Worm (Caenorhabditis elegans) whole organism, L2 larva: ENCODE results near the gene tbx-2.

Experiments
- F13H6.1 ChIP-seq: sonication (generic microtip); optimal IDR thresholded peaks from 2 replicates; lab custom pipeline; 2016; ENCODE audit warnings: missing genetic modification characterization, missing compliant biosample characterization
- Y55F3AM.14 ChIP-seq: fragments of 200-800 bp; sonication (Bioruptor generic); optimal IDR thresholded peaks from 2 replicates; lab custom pipeline; 2018; ENCODE audit warnings: mild to moderate bottlenecking, missing genetic modification characterization, missing compliant biosample characterization
- ZK546.5 ChIP-seq: sonication (generic microtip); optimal IDR thresholded peaks from 2 replicates; lab custom pipeline; 2017; ENCODE audit warnings: missing biosample characterization, missing genetic modification characterization
- ama-1 ChIP-seq: fragments of 150-350 bp; optimal IDR thresholded peaks from 2 replicates; lab custom pipeline; 2018; ENCODE audit warnings: inconsistent platforms
- blmp-1 ChIP-seq: sonication (generic microtip); optimal IDR thresholded peaks from 2 replicates; lab custom pipeline; 2017; ENCODE audit warnings: missing genetic modification characterization, mild to moderate bottlenecking, missing compliant biosample characterization, antibody characterized with exemption, moderate library complexity; ENCODE audit not compliant: insufficient read depth
- ceh-16 ChIP-seq: fragments of 150-350 bp; optimal IDR thresholded peaks from 2 replicates; lab custom pipeline; 2014; ENCODE audit warnings: missing biosample characterization, missing genetic modification characterization
- ceh-82 ChIP-seq: fragments of 150-350 bp; optimal IDR thresholded peaks from 2 replicates; lab custom pipeline; 2014; ENCODE audit warnings: missing biosample characterization, missing genetic modification characterization
- crh-2 ChIP-seq: sonication (generic microtip); optimal IDR thresholded peaks from 2 replicates; lab custom pipeline; 2017; ENCODE audit warnings: missing biosample characterization, missing genetic modification characterization
- egl-27 ChIP-seq: sonication (generic microtip); optimal IDR thresholded peaks from 3 replicates; lab custom pipeline; 2017; ENCODE audit warnings: missing biosample characterization, missing genetic modification reagents, missing genetic modification characterization
- elt-3 ChIP-seq: sonication (generic microtip); optimal IDR thresholded peaks from 2 replicates; lab custom pipeline; 2017; ENCODE audit warnings: missing biosample characterization, missing genetic modification characterization
- fos-1 ChIP-seq: fragments of 150-350 bp; optimal IDR thresholded peaks from 2 replicates; lab custom pipeline; 2014; ENCODE audit warnings: missing biosample characterization, missing genetic modification characterization
- lin-11 ChIP-seq: fragments of 150-350 bp; sonication (generic microtip); optimal IDR thresholded peaks from 2 replicates; lab custom pipeline; 2014; ENCODE audit warnings: missing biosample characterization, missing genetic modification characterization, inconsistent platforms, mixed read lengths
- lin-13 ChIP-seq: fragments of 150-350 bp; optimal IDR thresholded peaks from 2 replicates; lab custom pipeline; 2014; ENCODE audit warnings: missing biosample characterization, missing genetic modification reagents, missing genetic modification characterization
- lin-39 ChIP-seq: fragments of 150-350 bp; optimal IDR thresholded peaks from 2 replicates; lab custom pipeline; 2014; ENCODE audit warnings: missing biosample characterization, missing genetic modification reagents, missing genetic modification characterization
- lsy-2 ChIP-seq, 2 experiments: fragments of 150-350 bp in 1 of 2; sonication (generic microtip) in 1 of 2; optimal IDR thresholded peaks; 2 replicates each; lab custom pipeline; 2014 to 2017; ENCODE audit warnings: missing biosample characterization in 2 of 2, missing genetic modification characterization in 2 of 2
- mbf-1 ChIP-seq: sonication (generic microtip); optimal IDR thresholded peaks from 2 replicates; lab custom pipeline; 2017; ENCODE audit warnings: missing biosample characterization, missing genetic modification characterization
- mdl-1 ChIP-seq, 2 experiments: fragments of 150-350 bp in 1 of 2; sonication (generic microtip) in 1 of 2; optimal IDR thresholded peaks; 2 replicates each; lab custom pipeline; 2017; ENCODE audit warnings: missing biosample characterization in 2 of 2, missing genetic modification characterization in 2 of 2
- nhr-10 ChIP-seq: sonication (generic microtip); optimal IDR thresholded peaks from 2 replicates; lab custom pipeline; 2017; ENCODE audit warnings: missing biosample characterization, missing genetic modification characterization
- nhr-12 ChIP-seq: fragments of 150-350 bp; optimal IDR thresholded peaks from 2 replicates; lab custom pipeline; 2014; ENCODE audit warnings: missing biosample characterization, missing genetic modification characterization
- nhr-129 ChIP-seq: fragments of 150-350 bp; optimal IDR thresholded peaks from 2 replicates; lab custom pipeline; 2014; ENCODE audit warnings: missing biosample characterization, missing genetic modification characterization
- nhr-21 ChIP-seq: fragments of 150-350 bp; optimal IDR thresholded peaks from 2 replicates; lab custom pipeline; 2014; ENCODE audit warnings: missing biosample characterization, missing genetic modification characterization
- nhr-23 ChIP-seq: fragments of 150-350 bp; optimal IDR thresholded peaks from 2 replicates; lab custom pipeline; 2014; ENCODE audit warnings: missing biosample characterization, missing genetic modification reagents, missing genetic modification characterization
- nhr-237 ChIP-seq: fragments of 150-350 bp; optimal IDR thresholded peaks from 2 replicates; lab custom pipeline; 2014; ENCODE audit warnings: missing biosample characterization, missing genetic modification characterization
- nhr-25 ChIP-seq: fragments of 150-350 bp; sonication (generic microtip); optimal IDR thresholded peaks from 3 replicates; lab custom pipeline; 2014; ENCODE audit warnings: missing biosample characterization, missing genetic modification characterization
- nhr-6 ChIP-seq: fragments of 150-350 bp; optimal IDR thresholded peaks from 2 replicates; lab custom pipeline; 2014; ENCODE audit warnings: missing biosample characterization, missing genetic modification characterization
- peb-1 ChIP-seq: fragments of 150-350 bp; optimal IDR thresholded peaks from 2 replicates; lab custom pipeline; 2014; ENCODE audit warnings: missing biosample characterization, missing genetic modification characterization
- skn-1 ChIP-seq: sonication (generic microtip); optimal IDR thresholded peaks from 2 replicates; lab custom pipeline; 2017; ENCODE audit warnings: missing biosample characterization, missing genetic modification characterization
- sma-3 ChIP-seq: sonication (generic microtip); optimal IDR thresholded peaks from 2 replicates; lab custom pipeline; 2016; ENCODE audit warnings: missing genetic modification reagents, missing genetic modification characterization, missing compliant biosample characterization
- sma-9 ChIP-seq, 2 experiments: fragments of 150-350 bp in 1 of 2; sonication (generic microtip) in 1 of 2; optimal IDR thresholded peaks; 2 replicates each; lab custom pipeline; 2014 to 2016; ENCODE audit warnings: missing genetic modification characterization in 2 of 2, mild to moderate bottlenecking in 1 of 2, missing biosample characterization in 1 of 2, missing compliant biosample characterization in 1 of 2, missing genetic modification reagents in 1 of 2, moderate library complexity in 1 of 2
- snpc-4 ChIP-seq: fragments of 150-350 bp; optimal IDR thresholded peaks from 2 replicates; lab custom pipeline; 2014; ENCODE audit warnings: missing biosample characterization, missing genetic modification characterization
- unc-39 ChIP-seq: fragments of 150-350 bp; optimal IDR thresholded peaks from 2 replicates; lab custom pipeline; 2014; ENCODE audit warnings: missing biosample characterization, missing genetic modification characterization
- unc-55 ChIP-seq: fragments of 150-350 bp; sonication (generic microtip); optimal IDR thresholded peaks from 3 replicates; lab custom pipeline; 2014; ENCODE audit warnings: missing biosample characterization, missing genetic modification reagents, missing genetic modification characterization
- unc-62 ChIP-seq: fragments of 150-350 bp; optimal IDR thresholded peaks from 2 replicates; lab custom pipeline; 2014; ENCODE audit warnings: missing biosample characterization, missing genetic modification reagents, missing genetic modification characterization
- ztf-1 ChIP-seq: fragments of 200-800 bp; sonication (Bioruptor generic); conservative IDR thresholded peaks from 2 replicates; pipeline ENCODE4 v1.3.6; 2022; ENCODE audit warnings: missing genetic modification characterization, missing compliant biosample characterization
- ztf-11 ChIP-seq: sonication (generic microtip); optimal IDR thresholded peaks from 2 replicates; lab custom pipeline; 2017; ENCODE audit warnings: missing biosample characterization, missing genetic modification characterization
- ztf-4 ChIP-seq: fragments of 150-350 bp; optimal IDR thresholded peaks from 2 replicates; lab custom pipeline; 2014; ENCODE audit warnings: missing biosample characterization, missing genetic modification characterization

tbx-2 gene

DNA sequence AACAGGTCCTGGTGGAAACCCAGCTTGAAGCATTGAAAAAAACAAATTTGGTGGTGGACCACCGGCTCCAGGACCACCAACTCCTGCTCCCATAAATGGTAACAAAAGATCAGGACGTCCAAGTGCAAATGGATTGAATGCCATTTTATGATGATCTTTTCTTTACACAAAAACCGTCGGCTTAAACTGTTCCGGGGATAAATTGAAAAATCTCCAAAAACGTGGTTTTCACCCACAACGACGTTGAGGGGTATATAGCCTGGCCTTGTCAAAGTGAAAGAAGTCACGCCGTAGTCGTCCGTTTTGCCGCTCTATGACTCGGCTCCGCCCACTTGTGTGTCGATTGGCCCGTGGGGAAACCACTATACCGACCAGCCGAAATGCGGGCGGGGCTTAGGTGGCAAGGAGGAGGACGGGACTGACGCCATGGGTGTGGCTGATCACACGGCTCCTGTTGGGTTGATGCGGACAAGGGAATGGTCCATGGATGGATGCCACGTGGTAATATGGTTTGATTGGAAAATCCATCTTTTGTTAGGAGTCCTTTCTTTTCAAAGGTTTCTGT is at the start of gene tbx-2:
Gene tbx-2, minus strand, starts transcription at position 264 of the 565 bp plus-strand sequence.
- no peak for TF ChIP-seq unc-39 (tag; lab: Kevin White, UChicago)
- TF ChIP-seq lsy-2 (tag; optimal IDR thresholded peaks at IDR 0.05; lab: Kevin White, UChicago), result peak in 1 of 2 experiments; percentile 46
- TF ChIP-seq, all 48 proteins: peak for 1

DNA sequence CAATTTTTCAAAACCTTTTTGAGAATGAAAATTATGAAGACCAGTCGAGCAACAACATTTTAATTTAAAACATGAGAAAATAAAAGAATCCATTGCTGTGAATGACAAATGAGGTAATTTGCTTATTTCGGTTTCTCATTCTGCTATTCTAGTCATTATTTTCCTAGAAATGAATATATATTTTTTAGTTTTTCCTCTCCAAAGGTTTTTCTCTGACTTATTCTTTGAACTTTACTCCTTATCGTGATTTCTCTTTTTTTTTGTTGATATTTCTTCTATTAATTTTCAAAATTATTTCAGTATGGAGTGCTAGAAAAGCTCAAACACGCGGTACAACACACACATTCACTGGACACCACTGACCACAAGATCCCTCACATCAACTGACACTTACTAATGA is 49.5 kb upstream of the tbx-2 start, which contains the start of gene pup-2:
Gene pup-2, plus strand, starts transcription at position 301 of the 400 bp plus-strand sequence.
- no peak for TF ChIP-seq nhr-25
- no peak for TF ChIP-seq ceh-82 (tag; lab: Kevin White, UChicago)
- no peak for TF ChIP-seq unc-62
- no peak for TF ChIP-seq nhr-10 (tag; lab: Kevin White, UChicago)
- TF ChIP-seq sma-3, result no peak
- TF ChIP-seq nhr-12 (tag; lab: Kevin White, UChicago), result no peak
- no peak for TF ChIP-seq crh-2
- TF ChIP-seq ama-1 (lab: Kevin White, UChicago), result no peak
- no peak for TF ChIP-seq ztf-4 (tag; lab: Kevin White, UChicago)
- no peak for TF ChIP-seq blmp-1 (tag; lab: Kevin White, UChicago)
- TF ChIP-seq sma-9 (GFP tag; optimal IDR thresholded peaks at IDR 0.05; lab: Kevin White, UChicago), result no peak
- TF ChIP-seq sma-9 (tag; optimal IDR thresholded peaks at IDR 0.05; lab: Kevin White, UChicago), result no peak
- TF ChIP-seq Y55F3AM.14, result no peak
- TF ChIP-seq nhr-21 (tag; lab: Kevin White, UChicago), result no peak
- no peak for TF ChIP-seq lsy-2 (tag; optimal IDR thresholded peaks at IDR 0.05; lab: Kevin White, UChicago)

DNA sequence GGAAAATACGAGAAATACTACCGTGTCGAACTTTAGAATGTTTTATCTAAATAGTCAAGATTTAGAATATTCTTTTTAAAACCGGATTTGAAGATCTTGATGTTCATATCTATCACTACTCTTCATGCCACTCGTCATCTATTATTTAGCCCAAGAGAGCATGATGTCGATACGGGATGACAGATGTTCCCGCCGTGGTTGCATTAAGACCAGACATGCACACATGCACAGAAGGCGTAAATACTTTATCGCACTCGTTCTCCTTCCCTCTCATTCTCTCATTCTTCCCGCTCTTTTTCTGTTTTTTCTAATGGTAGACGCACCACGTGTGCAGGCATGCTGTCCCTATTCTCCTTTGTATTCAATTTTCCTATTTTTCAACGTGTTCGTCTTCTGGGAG is 47.3 kb upstream of the tbx-2 start:
- TF ChIP-seq elt-3 (no peak), unc-55 (GFP tag; lab: Kevin White, UChicago) (peak; percentile 3), nhr-129 (tag; lab: Kevin White, UChicago) (peak; percentile 36)

DNA sequence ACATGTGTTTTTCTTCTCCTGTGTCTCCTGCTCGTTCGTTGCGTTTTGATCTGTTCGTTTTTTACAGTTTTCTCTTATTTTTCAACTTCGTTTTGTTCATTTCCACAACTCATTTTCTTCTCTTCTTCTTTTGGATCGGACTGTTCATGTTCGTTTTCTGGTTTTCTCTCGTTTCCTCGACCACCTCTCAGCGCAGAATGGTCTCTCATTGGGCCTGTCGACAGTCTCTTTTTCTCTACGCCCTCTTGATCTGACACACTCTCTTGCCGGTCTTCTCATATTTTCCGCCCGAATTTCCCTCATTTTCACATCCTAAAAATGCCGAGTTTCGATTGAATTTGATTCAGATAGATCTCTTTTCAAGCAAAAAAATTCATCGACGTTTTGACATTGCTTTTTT is 45.5 kb upstream of the tbx-2 start:
- no peak for TF ChIP-seq nhr-6

DNA sequence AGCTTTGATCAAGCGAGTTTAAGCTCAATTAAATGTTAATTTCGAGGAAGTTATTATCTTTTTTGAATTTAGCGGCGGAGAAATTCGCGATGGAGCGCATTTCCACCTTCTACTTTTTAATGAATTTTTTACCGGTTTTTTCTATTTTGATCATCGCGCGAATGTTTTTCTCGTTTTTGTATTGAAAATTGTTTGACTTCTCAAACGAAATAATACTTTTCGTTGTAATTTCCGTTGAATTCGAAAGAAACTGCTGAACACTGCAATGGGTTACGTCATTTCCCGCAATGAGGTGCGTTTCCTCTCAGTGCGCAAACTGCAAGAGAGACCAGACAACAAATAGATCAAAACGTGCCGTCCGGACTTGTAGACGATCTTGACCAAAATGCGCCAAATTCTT is 45.1 kb upstream of the tbx-2 start:
- TF ChIP-seq nhr-25, result no peak
- peak; percentile 22 for TF ChIP-seq fos-1
- TF ChIP-seq ama-1 (lab: Kevin White, UChicago), result no peak
- TF ChIP-seq nhr-129 (tag; lab: Kevin White, UChicago), result peak; percentile 42
- TF ChIP-seq snpc-4 (tag; lab: Kevin White, UChicago), result no peak
- no peak for TF ChIP-seq lin-13
- TF ChIP-seq lin-11, result no peak
- no peak for TF ChIP-seq crh-2
- TF ChIP-seq nhr-21 (tag; lab: Kevin White, UChicago), result no peak
- no peak for TF ChIP-seq Y55F3AM.14
- no peak for TF ChIP-seq F13H6.1 (tag; lab: Kevin White, UChicago)

DNA sequence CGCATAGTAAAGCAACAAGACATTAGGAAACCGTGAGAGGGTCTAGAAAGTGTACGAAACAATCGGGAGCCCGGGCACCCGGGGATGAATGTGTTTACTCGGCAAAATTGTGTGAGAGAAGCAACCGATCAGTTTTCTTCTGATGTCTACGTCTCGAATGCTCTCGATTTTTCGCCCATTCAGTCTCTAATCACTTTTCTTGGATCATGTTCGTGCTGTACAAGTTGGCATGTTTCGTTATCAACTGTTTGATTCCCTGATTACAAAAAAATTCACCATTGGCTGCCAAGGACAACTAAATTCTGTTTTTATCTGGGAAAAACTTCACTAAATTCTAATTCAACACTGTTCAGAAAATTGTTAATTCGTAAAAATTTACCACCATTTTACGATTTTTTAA is 44.5 kb upstream of the tbx-2 start:
- TF ChIP-seq nhr-129 (tag; lab: Kevin White, UChicago) (peak; percentile 33), ceh-82 (tag; lab: Kevin White, UChicago) (no peak), fos-1 (peak; percentile 51), egl-27 (no peak), ceh-16 (tag; lab: Kevin White, UChicago) (no peak)

DNA sequence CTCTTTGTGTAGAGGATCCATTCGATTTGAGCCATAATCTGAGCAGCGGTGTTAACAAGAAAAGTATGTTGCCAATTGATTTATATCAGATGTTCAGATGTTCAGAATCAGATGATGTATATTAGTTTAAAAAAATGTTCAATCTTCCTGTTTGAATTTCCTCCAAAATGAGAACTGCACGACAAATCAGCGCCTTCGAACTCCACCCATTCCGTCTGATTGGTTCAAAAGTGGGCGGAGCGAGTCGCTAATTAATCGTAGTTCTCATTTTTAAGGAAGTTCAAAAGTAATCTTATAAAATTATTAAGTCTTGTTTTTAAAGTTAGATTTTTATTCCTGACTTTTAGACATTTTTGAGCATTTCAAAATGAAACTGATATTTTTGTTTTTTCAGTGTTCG is 43.1 kb upstream of the tbx-2 start:
- TF ChIP-seq ZK546.5 (tag; lab: Kevin White, UChicago) (no peak), skn-1 (tag; lab: Kevin White, UChicago) (no peak), sma-3 (no peak), ama-1 (lab: Kevin White, UChicago) (no peak), peb-1 (tag; lab: Kevin White, UChicago) (no peak), crh-2 (no peak), lin-11 (no peak), nhr-23 (tag; lab: Kevin White, UChicago) (no peak), nhr-237 (tag; lab: Kevin White, UChicago) (no peak), ceh-82 (tag; lab: Kevin White, UChicago) (no peak), ztf-11 (no peak), mbf-1 (no peak), nhr-129 (tag; lab: Kevin White, UChicago) (no peak), mdl-1 (tag; optimal IDR thresholded peaks at IDR 0.05; lab: Kevin White, UChicago) (no peak), snpc-4 (tag; lab: Kevin White, UChicago) (no peak), ztf-1 (no peak), fos-1 (no peak), lin-39 (no peak), unc-39 (tag; lab: Kevin White, UChicago) (no peak)
